Worm (Caenorhabditis elegans) whole organism, L4/young adult: Measurements from ENCODE around the gene msp-142.
"Not testable (repeated sequence)": the region's sequence is repeated elsewhere in the genome, so short reads cannot be mapped to it uniquely, and the experiment has no call there.

Experiments used
- W03F9.2 ChIP-seq: fragments of 150-350 bp; optimal IDR thresholded peaks from 2 replicates; lab custom pipeline; 2014; ENCODE audit warnings: missing biosample characterization, missing genetic modification characterization
- dao-5 ChIP-seq: sonication (generic microtip); optimal IDR thresholded peaks from 2 replicates; lab custom pipeline; 2016; ENCODE audit warnings: missing genotype, missing genetic modification characterization, moderate library complexity, missing compliant biosample characterization
- him-1 ChIP-seq: sonication (generic microtip); optimal IDR thresholded peaks from 2 replicates; lab custom pipeline; 2016; ENCODE audit warnings: missing genotype, missing genetic modification reagents, missing genetic modification characterization, missing compliant biosample characterization

msp-142 gene

DNA sequence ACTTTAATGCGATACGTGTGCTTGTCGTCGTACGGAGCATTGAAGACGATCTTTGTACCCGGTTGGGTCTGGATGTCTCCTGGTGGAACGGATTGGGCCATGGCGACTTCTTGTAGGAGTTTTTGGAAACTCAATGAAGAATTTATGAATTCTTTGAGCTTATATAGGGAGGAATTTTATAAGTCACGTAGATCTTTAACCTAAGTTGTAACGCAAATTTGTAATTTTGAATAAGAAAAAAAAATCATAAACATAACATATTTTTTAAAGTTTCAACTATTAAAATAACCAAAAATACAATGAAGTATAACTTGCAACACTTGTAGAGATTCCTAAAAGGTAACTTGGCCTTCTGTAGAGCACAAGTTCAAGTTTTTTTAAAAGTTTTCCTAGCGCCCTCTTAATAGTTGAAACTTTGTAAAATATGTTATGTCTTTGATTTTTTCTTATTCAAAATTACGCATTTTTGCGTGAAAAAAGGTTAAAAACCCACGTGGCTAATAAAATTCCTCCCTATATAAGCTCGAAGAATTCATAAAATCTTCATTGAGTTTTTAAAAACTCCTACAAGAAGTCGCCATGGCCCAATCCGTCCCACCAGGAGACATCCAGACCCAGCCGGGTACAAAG, at the start of gene msp-142, which contains the start of gene msp-63:
Gene msp-142, plus strand, starts transcription at position 580 of the 630 bp plus-strand sequence.
Gene msp-63, minus strand, starts transcription at position 101 of the 630 bp plus-strand sequence.
- TF ChIP-seq W03F9.2 (no peak), dao-5 (tag; lab: Kevin White, UChicago) (no peak), him-1 (tag; lab: Kevin White, UChicago) (no peak)

DNA sequence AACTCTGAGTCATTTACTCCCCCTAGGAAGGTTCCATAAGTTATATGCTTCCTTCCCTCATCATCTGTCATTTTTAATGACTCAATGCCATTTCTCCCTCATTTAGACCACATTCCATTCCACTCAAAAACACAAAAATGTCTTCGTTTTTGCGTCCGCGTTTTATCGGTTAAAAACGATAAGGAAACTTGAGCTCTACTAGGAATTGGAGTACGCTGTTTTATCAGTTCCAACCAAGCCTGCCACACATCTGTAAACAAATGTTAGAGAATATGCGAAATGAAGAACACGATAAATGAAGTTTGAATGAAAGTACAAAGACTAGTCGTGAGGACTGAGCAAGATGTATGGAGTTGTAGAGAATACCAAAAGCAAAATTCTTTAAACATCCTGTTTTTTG, 49.3 kb upstream of the msp-142 start:
- no peak for TF ChIP-seq W03F9.2
- TF ChIP-seq dao-5 (tag; lab: Kevin White, UChicago), result no peak
- no peak for TF ChIP-seq him-1 (tag; lab: Kevin White, UChicago)

DNA sequence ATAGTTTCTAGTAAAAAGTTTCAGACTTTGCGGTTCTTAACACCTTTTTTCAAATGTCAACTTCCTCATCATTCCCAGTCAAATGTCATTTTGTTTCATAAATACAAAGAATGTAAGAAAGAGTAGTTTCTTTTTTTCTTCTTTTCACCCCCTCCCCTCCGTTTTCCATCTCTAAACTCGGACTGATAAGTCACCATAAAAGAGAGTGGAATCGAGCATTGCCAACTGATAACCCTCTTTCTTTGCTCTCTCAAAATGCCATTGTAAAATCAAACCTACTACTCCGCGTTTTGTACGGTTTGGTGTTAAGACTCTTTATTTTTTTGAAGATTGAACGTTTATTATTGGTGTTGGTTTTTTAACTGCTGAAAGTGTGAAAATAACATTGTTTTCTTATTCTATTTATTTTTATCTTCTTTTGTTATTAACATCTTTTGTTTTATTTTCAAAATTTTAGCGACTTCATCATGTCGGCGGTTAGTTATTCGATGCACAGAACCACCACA, 47.9 kb upstream of the msp-142 start, which contains the start of gene ifb-2:
Gene ifb-2, plus strand, starts transcription at position 456 of the 506 bp plus-strand sequence.
- TF ChIP-seq dao-5 (tag; lab: Kevin White, UChicago) (no peak), him-1 (tag; lab: Kevin White, UChicago) (no peak), W03F9.2 (no peak)

ce11 chrII:5751353-5751752, 46.4 kb upstream of the msp-142 start:
- TF ChIP-seq dao-5 (tag; lab: Kevin White, UChicago), result no peak
- TF ChIP-seq W03F9.2, result no peak
- no peak for TF ChIP-seq him-1 (tag; lab: Kevin White, UChicago)

DNA sequence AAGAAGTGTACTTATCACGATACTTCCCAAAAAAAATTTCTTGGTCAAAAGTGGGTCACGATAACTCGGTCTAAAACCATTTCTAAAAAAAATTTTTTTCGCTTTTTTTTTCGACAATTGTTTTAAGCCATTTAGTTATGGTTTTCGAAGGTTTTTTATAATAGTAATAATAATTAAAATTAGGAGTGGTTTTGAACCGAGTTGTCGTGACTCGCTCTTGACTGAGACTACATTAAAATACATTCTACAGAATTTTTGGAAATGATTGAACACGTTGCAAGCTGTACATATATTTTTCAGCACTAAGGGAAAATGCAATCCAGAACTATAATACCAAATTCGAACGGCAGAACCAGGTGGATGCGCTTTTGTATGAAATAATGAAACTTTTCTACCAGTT, 43.6 kb upstream of the msp-142 start, which contains the start of gene F10C1.8:
Gene F10C1.8, plus strand, starts transcription at position 301 of the 400 bp plus-strand sequence.
- TF ChIP-seq dao-5 (tag; lab: Kevin White, UChicago) (no peak), him-1 (tag; lab: Kevin White, UChicago) (no peak), W03F9.2 (no peak)

DNA sequence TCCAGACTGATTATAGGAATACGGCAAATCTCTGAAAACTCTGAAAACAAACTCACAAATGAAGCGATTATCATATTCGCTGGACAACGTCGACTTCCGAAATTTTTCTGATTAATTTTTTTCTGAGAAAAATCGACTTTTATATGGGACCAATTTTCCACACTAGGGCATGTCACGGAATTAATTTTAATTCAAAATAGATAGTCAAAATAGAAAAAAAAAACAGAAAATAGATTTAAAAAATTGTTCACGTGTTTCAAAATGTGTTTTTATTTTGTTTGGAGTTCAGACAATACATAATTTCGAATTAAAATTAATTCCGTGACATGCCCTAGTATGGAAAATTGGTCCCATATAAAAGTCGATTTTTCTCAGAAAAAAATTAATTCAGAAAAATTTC, 40.1 kb upstream of the msp-142 start, which contains the start of the genes F10C1.3 and F10C1.23:
Gene F10C1.3, minus strand, starts transcription at position 101 of the 400 bp plus-strand sequence.
Gene F10C1.23, plus strand, starts transcription at position 385 of the 400 bp plus-strand sequence.
- TF ChIP-seq dao-5 (tag; lab: Kevin White, UChicago); him-1 (tag; lab: Kevin White, UChicago); W03F9.2: not testable (repeated sequence)

DNA sequence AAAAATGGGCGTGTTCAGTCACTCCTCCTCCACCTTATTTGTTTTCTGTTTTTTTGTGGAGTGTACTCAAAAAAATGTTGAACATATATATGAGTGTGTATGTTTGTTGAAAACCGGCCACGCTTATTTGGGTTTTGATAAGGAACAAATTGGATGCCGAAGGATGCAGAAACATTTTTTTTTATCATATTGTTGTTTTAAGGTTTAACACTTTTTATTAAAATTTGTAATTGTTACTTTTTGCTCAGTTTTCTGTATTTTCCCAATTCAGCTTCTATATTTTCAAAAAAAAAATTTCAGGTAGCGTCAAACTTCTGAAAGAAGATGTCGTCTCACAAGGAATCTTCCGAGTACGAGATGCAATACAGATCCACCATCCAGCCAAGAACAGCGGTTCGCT, 32.4 kb upstream of the msp-142 start, which contains the start of gene ifb-1:
Gene ifb-1, plus strand, starts transcription at position 301 of the 400 bp plus-strand sequence.
- TF ChIP-seq dao-5 (tag; lab: Kevin White, UChicago) (no peak), him-1 (tag; lab: Kevin White, UChicago) (no peak), W03F9.2 (no peak)

ce11 chrII:5768274-5768820, 29.4 kb upstream of the msp-142 start:
- TF ChIP-seq him-1 (tag; lab: Kevin White, UChicago) (no peak), W03F9.2 (no peak), dao-5 (tag; lab: Kevin White, UChicago) (no peak)

DNA sequence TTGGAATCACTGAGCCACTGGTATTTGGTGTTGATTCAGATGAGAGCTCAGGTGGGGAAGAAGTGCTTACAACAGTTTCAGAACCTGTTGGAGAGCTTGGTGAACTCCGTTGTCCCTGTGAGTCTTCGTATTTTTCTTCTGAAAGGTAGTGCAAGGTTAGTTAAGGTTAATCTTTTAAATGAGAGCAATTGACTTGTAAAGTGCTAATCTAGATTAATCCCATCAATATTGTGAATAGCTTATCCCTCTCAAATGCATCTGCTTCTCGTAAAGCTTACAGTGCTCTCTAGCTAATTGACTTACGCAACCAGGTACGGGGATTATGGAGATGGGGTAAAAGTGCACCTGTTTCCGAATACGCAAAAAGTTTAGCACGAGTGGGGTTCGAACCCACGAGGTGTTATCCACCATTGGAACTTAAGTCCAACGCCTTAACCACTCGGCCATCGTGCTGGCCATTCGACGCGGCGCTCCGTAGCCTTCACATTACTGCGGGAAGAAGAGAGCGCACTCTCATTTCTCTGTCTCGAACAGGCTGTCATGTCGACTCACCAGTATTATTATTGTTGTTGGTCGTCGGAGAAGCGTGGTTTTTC, 25.1 kb upstream of the msp-142 start:
- TF ChIP-seq dao-5 (tag; lab: Kevin White, UChicago), result no peak
- peak; percentile 28 for TF ChIP-seq him-1 (tag; lab: Kevin White, UChicago)

ce11 chrII:5774120-5774519, 23.6 kb upstream of the msp-142 start, which contains the start of the genes dmd-5 and F10C1.1:
TSS of gene dmd-5 (minus strand) at chrII:5774220.
TSS of gene F10C1.1 (plus strand) at chrII:5774229.
- TF ChIP-seq dao-5 (tag; lab: Kevin White, UChicago) (no peak), him-1 (tag; lab: Kevin White, UChicago) (no peak), W03F9.2 (no peak)

DNA sequence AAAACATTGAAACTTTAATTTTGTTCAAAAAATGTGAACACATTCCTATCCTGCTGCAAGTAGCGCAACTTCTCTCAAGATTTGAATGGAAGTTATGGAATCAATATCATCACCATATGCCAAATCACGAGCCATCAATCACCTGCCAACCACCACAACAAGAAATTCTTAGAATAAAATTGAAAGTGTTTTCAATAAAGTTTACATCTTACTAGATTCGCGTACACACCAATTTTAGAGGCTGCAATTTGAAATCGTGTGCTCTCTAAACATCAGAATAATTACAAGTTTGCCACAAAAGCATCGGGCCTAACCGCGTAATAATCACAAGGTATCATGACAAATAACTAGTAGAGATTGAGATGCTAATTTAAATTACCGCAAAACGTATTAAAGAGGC, 22.8 kb upstream of the msp-142 start:
- TF ChIP-seq him-1 (tag; lab: Kevin White, UChicago), result no peak
- TF ChIP-seq W03F9.2, result no peak
- TF ChIP-seq dao-5 (tag; lab: Kevin White, UChicago), result no peak

DNA sequence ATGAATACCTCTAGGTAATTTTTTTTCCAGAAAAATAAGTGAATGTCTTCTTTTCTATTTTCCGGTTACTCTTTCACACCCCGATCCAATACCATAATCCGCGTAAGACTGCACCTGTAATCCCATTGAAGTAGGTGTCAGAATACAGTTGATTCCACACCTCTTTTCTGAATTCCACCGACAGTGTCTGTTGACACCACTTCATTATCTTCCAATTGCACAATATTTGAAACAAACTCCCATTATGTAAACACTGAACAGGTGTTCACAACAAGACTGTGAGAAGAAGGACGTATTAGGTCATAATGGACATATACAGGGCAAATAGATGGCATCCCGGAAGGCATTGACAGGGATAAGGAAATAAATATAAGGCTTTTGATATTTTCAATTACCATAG, 20.4 kb upstream of the msp-142 start:
- TF ChIP-seq him-1 (tag; lab: Kevin White, UChicago), result no peak
- TF ChIP-seq W03F9.2, result no peak
- TF ChIP-seq dao-5 (tag; lab: Kevin White, UChicago), result no peak

DNA sequence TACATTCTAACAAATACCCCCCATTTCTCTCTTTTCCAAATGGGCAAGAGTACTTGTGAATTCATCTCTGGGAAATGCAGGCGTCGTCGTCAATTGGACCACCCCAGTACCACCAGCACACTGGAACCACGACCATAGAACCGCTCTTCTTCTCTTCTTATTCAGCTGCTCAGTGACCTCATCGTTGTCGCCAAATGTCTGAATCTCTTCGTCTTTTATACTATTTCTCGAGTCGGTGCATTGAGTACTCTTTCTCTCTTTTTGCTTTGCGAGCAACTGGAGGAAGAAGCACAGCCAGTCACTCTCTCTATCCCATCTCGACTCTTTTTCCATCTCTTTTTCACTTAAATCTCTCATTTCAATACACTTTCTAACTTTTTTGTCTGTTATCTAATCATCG, 17.9 kb upstream of the msp-142 start:
- TF ChIP-seq him-1 (tag; lab: Kevin White, UChicago), result peak; percentile 75
- no peak for TF ChIP-seq W03F9.2
- TF ChIP-seq dao-5 (tag; lab: Kevin White, UChicago), result no peak
